Worm (Caenorhabditis elegans) whole organism, late embryonic: Measurements from ENCODE around the gene F59B10.6.

Experiments
- ama-1 ChIP-seq: fragments of 150-350 bp; optimal IDR thresholded peaks from 2 replicates; lab custom pipeline; 2014
- ceh-14 ChIP-seq: sonication (generic microtip); optimal IDR thresholded peaks from 2 replicates; lab custom pipeline; 2016; ENCODE audit warnings: missing genotype, missing genetic modification characterization, missing compliant biosample characterization
- fkh-10 ChIP-seq: fragments of 150-350 bp; optimal IDR thresholded peaks from 2 replicates; lab custom pipeline; 2014; ENCODE audit warnings: missing biosample characterization, missing genetic modification reagents, missing genetic modification characterization
- pax-1 ChIP-seq: fragments of 150-350 bp; optimal IDR thresholded peaks from 2 replicates; lab custom pipeline; 2014; ENCODE audit warnings: missing biosample characterization, missing genetic modification characterization
- pqm-1 ChIP-seq: sonication (generic microtip); optimal IDR thresholded peaks from 2 replicates; lab custom pipeline; 2016; ENCODE audit warnings: missing genetic modification characterization, missing compliant biosample characterization
- unc-86 ChIP-seq: sonication (generic microtip); optimal IDR thresholded peaks from 2 replicates; lab custom pipeline; 2016; ENCODE audit warnings: missing genetic modification characterization, missing compliant biosample characterization

DNA sequence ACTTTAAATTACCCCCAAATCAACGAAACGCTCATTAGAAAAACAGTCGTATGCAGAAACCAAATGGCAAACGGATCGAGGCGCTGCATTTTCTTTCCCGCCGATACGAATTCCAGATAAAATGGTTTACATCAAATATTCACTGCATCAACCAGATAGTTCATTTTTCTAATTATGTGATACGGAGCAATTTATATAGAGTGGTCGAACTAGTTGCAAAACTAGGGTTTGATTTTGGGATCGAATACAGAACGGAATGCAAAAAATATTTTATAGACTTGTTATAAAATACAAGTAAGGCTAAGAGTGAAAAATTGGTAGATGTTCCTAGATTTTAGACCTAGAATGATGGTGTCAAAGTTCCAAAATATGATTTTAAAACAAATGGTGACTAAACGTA is 4.4 kb downstream of the F59B10.6 start:
- no peak for TF ChIP-seq pax-1 (tag; lab: Kevin White, UChicago)
- TF ChIP-seq unc-86 (tag; lab: Kevin White, UChicago) = no peak
- TF ChIP-seq ceh-14 (tag; lab: Kevin White, UChicago) = no peak
- TF ChIP-seq fkh-10 (GFP tag; lab: Kevin White, UChicago) = no peak
- no peak for TF ChIP-seq pqm-1 (tag; lab: Kevin White, UChicago)
- TF ChIP-seq ama-1 (lab: Kevin White, UChicago) = no peak
